Fruit fly (Drosophila melanogaster) whole organism, embryonic: ENCODE data around the gene CG11674.

ENCODE experiments used
- CG3407 ChIP-seq: fragments of 200-800 bp; sonication (Bioruptor generic); optimal IDR thresholded peaks from 2 replicates; lab custom pipeline; 2018; ENCODE audit warnings: missing biosample characterization, mild to moderate bottlenecking, missing genetic modification characterization
- Hey ChIP-seq: fragments of 200-800 bp; sonication (Bioruptor generic); optimal IDR thresholded peaks from 3 replicates; lab custom pipeline; 2018; ENCODE audit warnings: missing biosample characterization, mild to moderate bottlenecking, missing genetic modification characterization
- MESR4 ChIP-seq: fragments of 200-800 bp; sonication (Bioruptor generic); optimal IDR thresholded peaks from 2 replicates; lab custom pipeline; 2018; ENCODE audit warnings: missing biosample characterization, mild to moderate bottlenecking, missing genetic modification characterization, moderate library complexity
- Ssrp ChIP-seq: fragments of 200-800 bp; sonication (Bioruptor generic); optimal IDR thresholded peaks from 2 replicates; lab custom pipeline; 2018; ENCODE audit warnings: missing biosample characterization, mild to moderate bottlenecking, missing genetic modification characterization, moderate library complexity
- cas ChIP-seq: fragments of 200-800 bp; sonication (Bioruptor generic); IDR thresholded peaks from 2 replicates; pipeline ENCODE4 v1.3.6; 2022; ENCODE audit warnings: missing biosample characterization, missing genetic modification characterization
- cg ChIP-seq: fragments of 200-800 bp; sonication (Bioruptor generic); optimal IDR thresholded peaks from 3 replicates; lab custom pipeline; 2019; ENCODE audit warnings: missing biosample characterization, mild to moderate bottlenecking, missing genetic modification characterization, moderate library complexity
- dysf ChIP-seq: fragments of 200-800 bp; sonication (Bioruptor generic); IDR thresholded peaks from 3 replicates; pipeline ENCODE4 v1.3.6; 2022; ENCODE audit warnings: missing biosample characterization, missing genetic modification characterization
- eyg ChIP-seq: fragments of 200-800 bp; sonication (Bioruptor generic); optimal IDR thresholded peaks from 3 replicates; lab custom pipeline; 2016; ENCODE audit warnings: missing biosample characterization, missing genetic modification characterization
- klu ChIP-seq: fragments of 200-800 bp; sonication (Bioruptor generic); IDR thresholded peaks from 2 replicates; pipeline ENCODE4 v1.3.6; 2022; ENCODE audit warnings: missing biosample characterization, missing genetic modification characterization
- peb ChIP-seq: fragments of 200-800 bp; sonication (Bioruptor generic); IDR thresholded peaks from 2 replicates; pipeline ENCODE4 v1.3.6; 2022; ENCODE audit warnings: missing biosample characterization, missing genetic modification characterization
- pho ChIP-seq: fragments of 200-800 bp; sonication (Bioruptor generic); optimal IDR thresholded peaks from 2 replicates; lab custom pipeline; 2016; ENCODE audit warnings: missing biosample characterization, missing genetic modification characterization

DNA sequence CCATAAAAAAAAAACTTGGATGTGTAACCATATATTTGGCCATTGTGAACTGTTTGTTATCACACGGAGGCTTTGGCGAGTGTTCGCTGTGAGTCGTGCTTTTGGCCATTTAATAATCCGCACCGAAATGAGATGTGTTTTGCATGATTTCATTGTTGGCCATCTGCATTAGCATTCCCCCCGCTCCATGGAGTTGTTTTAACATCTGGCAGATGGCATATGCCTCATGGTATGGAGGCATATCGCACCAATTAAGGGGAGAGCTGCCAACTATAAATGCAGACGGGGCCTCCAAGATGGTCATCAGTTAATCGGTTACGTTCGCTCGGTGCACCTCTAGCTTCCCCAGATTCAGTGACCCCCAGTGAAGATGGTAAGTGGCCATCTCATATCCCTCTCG lies 45.0 kb downstream of the CG11674 start, which contains the start of gene CG11584:
- TF ChIP-seq pho (GFP tag; lab: Kevin White, UChicago) = no peak
- TF ChIP-seq dysf (GFP tag; lab: Robert Waterston, UW) = no peak
- no peak for TF ChIP-seq CG3407 (GFP tag; lab: Kevin White, UChicago)
- no peak for TF ChIP-seq Ssrp (tag; lab: Kevin White, UChicago)
- no peak for TF ChIP-seq eyg (GFP tag; lab: Kevin White, UChicago)
- no peak for TF ChIP-seq MESR4 (GFP tag; lab: Kevin White, UChicago)
- no peak for TF ChIP-seq peb
- no peak for TF ChIP-seq Hey (tag; lab: Kevin White, UChicago)
- TF ChIP-seq cg = no peak
- no peak for TF ChIP-seq klu
- no peak for TF ChIP-seq cas
